Fruit fly (Drosophila melanogaster): ENCODE data around the gene Desat1.

DNA sequence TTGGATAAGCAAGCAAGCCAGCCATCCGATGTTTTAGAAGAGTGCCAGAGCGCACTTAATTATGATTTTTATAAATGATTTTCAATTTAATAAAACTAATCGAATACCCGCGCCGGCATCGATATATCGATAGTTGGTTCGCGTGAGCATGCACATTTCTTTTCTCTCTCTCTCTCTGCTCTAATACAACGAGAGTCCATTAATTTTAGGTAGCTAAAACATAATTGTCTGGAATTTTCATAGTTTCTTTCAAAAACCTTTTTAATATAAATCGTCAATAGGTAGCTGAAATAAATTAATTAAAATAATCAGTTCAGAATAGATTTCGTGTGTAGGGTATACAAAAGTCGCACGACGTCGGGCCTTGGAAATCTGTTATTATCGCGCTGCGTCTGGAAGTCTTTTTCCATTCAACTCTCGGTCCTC is 9.5 kb downstream of the Desat1 start, which contains the start of gene CG18549:
- TF ChIP-seq pad (GFP tag; optimal IDR thresholded peaks at IDR 0.05): peak; percentile 89
- TF ChIP-seq tj (GFP tag; optimal IDR thresholded peaks at IDR 0.05): peak; percentile 83
- peak; percentile 99 for TF ChIP-seq kay (GFP tag; ENCODE audit: borderline replicate concordance)
- peak; percentile 99 for TF ChIP-seq CG14711 (tag; optimal IDR thresholded peaks at IDR 0.05)
- TF ChIP-seq cic (GFP tag; optimal IDR thresholded peaks at IDR 0.05): peak; percentile 98
- TF ChIP-seq Hr96 (GFP tag; optimal IDR thresholded peaks at IDR 0.05): peak; percentile 99
- peak; percentile 99 for TF ChIP-seq CG12768 (GFP tag; optimal IDR thresholded peaks at IDR 0.05)
- peak; percentile 97 for TF ChIP-seq CG5204 (GFP tag; optimal IDR thresholded peaks at IDR 0.05)
- TF ChIP-seq Crg-1 (GFP tag; optimal IDR thresholded peaks at IDR 0.05): peak; percentile 98
- peak; percentile 100 for TF ChIP-seq bab1 (GFP tag; optimal IDR thresholded peaks at IDR 0.05)
- peak in 1 of 2 experiments; percentile 15 for TF ChIP-seq cnc (optimal IDR thresholded peaks at IDR 0.05)
- peak; percentile 95 for TF ChIP-seq Mnt (GFP tag; optimal IDR thresholded peaks at IDR 0.05)
- no peak for TF ChIP-seq toe (GFP tag; optimal IDR thresholded peaks at IDR 0.05)
- peak; percentile 97 for TF ChIP-seq CG1620 (GFP tag; optimal IDR thresholded peaks at IDR 0.05)

All from whole organism, adult.